ENCODE assay signal across 3 fruit fly cellular contexts in genomic region chr3R:13065180-13065757, dm6.
TF ChIP-seq lines count a peak whose summit lies in the region.

No protein-coding gene starts in this region.

- TF ChIP-seq CTCF in whole organism, embryonic (GFP tag; optimal IDR thresholded peaks at IDR 0.05; lab: Kevin White, UChicago), result no peak

TF ChIP-seq in whole organism, 6 proteins besides CTCF, POLR2A, EP300 and RAD21:
- peak in 1 of 2 experiments; percentile 55 for TF ChIP-seq EcR (GFP tag; optimal IDR thresholded peaks at IDR 0.05; lab: Kevin White, UChicago)
- TF ChIP-seq Dll (optimal IDR thresholded peaks at IDR 0.05; lab: Kevin White, UChicago), result peak; percentile 15
- TF ChIP-seq CG8478 (optimal IDR thresholded peaks at IDR 0.05; lab: Kevin White, UChicago), result no peak

TF ChIP-seq in whole organism, embryonic, 481 proteins besides CTCF, POLR2A, EP300 and RAD21 (continues in another document):
- no peak for TF ChIP-seq CG15073 (GFP tag; optimal IDR thresholded peaks at IDR 0.05; lab: Kevin White, UChicago)
- TF ChIP-seq CG2129 (GFP tag; IDR thresholded peaks at IDR 0.05; lab: Robert Waterston, UW; ENCODE audit: partially characterized antibody), result no peak
- TF ChIP-seq CG12104 (GFP tag; optimal IDR thresholded peaks at IDR 0.05; lab: Kevin White, UChicago), result no peak
- TF ChIP-seq Lpt (GFP tag; optimal IDR thresholded peaks at IDR 0.05; lab: Kevin White, UChicago), result no peak
- no peak for TF ChIP-seq ara (GFP tag; IDR thresholded peaks at IDR 0.05; lab: Robert Waterston, UW)
- no peak for TF ChIP-seq sd (tag; optimal IDR thresholded peaks at IDR 0.05; lab: Kevin White, UChicago)
- no peak for TF ChIP-seq CG15696 (tag; optimal IDR thresholded peaks at IDR 0.05; lab: Kevin White, UChicago)
- TF ChIP-seq CG8478 (optimal IDR thresholded peaks at IDR 0.05; lab: Kevin White, UChicago), result peak; percentile 71
- peak; percentile 10 for TF ChIP-seq pros (GFP tag; optimal IDR thresholded peaks at IDR 0.05; lab: Kevin White, UChicago)
- TF ChIP-seq dm (GFP tag; optimal IDR thresholded peaks at IDR 0.05; lab: Kevin White, UChicago), result no peak
- TF ChIP-seq cas (GFP tag; IDR thresholded peaks at IDR 0.05; lab: Robert Waterston, UW), result no peak
- TF ChIP-seq seq (GFP tag; IDR thresholded peaks at IDR 0.05; lab: Robert Waterston, UW), result peak; percentile 30; the same call in 1 of the 2 replicates
- no peak for TF ChIP-seq CG1832 (GFP tag; optimal IDR thresholded peaks at IDR 0.05; lab: Kevin White, UChicago)
- no peak for TF ChIP-seq CG10209 (GFP tag; optimal IDR thresholded peaks at IDR 0.05; lab: Kevin White, UChicago)
- TF ChIP-seq cg (GFP tag; optimal IDR thresholded peaks at IDR 0.05; lab: Kevin White, UChicago), result peak; percentile 95
- TF ChIP-seq phol (tag; optimal IDR thresholded peaks at IDR 0.05; lab: Kevin White, UChicago), result peak; percentile 27
- TF ChIP-seq ci (GFP tag; IDR thresholded peaks at IDR 0.05; lab: Robert Waterston, UW), result peak; percentile 24; the same call in 1 of the 3 replicates
- no peak for TF ChIP-seq MESR4 (GFP tag; optimal IDR thresholded peaks at IDR 0.05; lab: Kevin White, UChicago)
- no peak for TF ChIP-seq Oli (tag; optimal IDR thresholded peaks at IDR 0.05; lab: Kevin White, UChicago)
- TF ChIP-seq CG3065 (GFP tag; optimal IDR thresholded peaks at IDR 0.05; lab: Kevin White, UChicago), result no peak
- TF ChIP-seq CG17385 (GFP tag; optimal IDR thresholded peaks at IDR 0.05; lab: Kevin White, UChicago), result peak; percentile 29
- TF ChIP-seq CG4282 (GFP tag; optimal IDR thresholded peaks at IDR 0.05; lab: Kevin White, UChicago), result peak; percentile 90
- TF ChIP-seq oc (tag; optimal IDR thresholded peaks at IDR 0.05; lab: Kevin White, UChicago), result peak; percentile 43
- peak; percentile 26; the same call in 1 of the 3 replicates for TF ChIP-seq CG14860 (GFP tag; IDR thresholded peaks at IDR 0.05; lab: Robert Waterston, UW; ENCODE audit: partially characterized antibody)
- TF ChIP-seq CG8089 (GFP tag; optimal IDR thresholded peaks at IDR 0.05; lab: Kevin White, UChicago), result no peak
- TF ChIP-seq zf30C (GFP tag; optimal IDR thresholded peaks at IDR 0.05; lab: Kevin White, UChicago), result peak; percentile 14
- no peak for TF ChIP-seq insv (GFP tag; optimal IDR thresholded peaks at IDR 0.05; lab: Kevin White, UChicago)
- peak; percentile 56 for TF ChIP-seq CG15479 (GFP tag; optimal IDR thresholded peaks at IDR 0.05; lab: Kevin White, UChicago)
- peak; percentile 69 for TF ChIP-seq D (optimal IDR thresholded peaks at IDR 0.05; lab: Kevin White, UChicago)
- TF ChIP-seq D (GFP tag; optimal IDR thresholded peaks at IDR 0.05; lab: Kevin White, UChicago), result no peak
- peak; percentile 92 for TF ChIP-seq Nf-YC (tag; optimal IDR thresholded peaks at IDR 0.05; lab: Kevin White, UChicago)
- peak; percentile 15 for TF ChIP-seq Jarid2 (GFP tag; optimal IDR thresholded peaks at IDR 0.05; lab: Kevin White, UChicago)
- no peak for TF ChIP-seq pzg (GFP tag; optimal IDR thresholded peaks at IDR 0.05; lab: Kevin White, UChicago)
- no peak for TF ChIP-seq Camta (GFP tag; optimal IDR thresholded peaks at IDR 0.05; lab: Kevin White, UChicago)
- peak; percentile 56; the same call in 1 of the 3 replicates for TF ChIP-seq z (GFP tag; IDR thresholded peaks at IDR 0.05; lab: Robert Waterston, UW)
- TF ChIP-seq Mrtf (GFP tag; IDR thresholded peaks at IDR 0.05; lab: Robert Waterston, UW), result 0 out of 3 replicates have a peak, but pooled peaks have one; percentile 27
- peak; percentile 77 for TF ChIP-seq kni (GFP tag; optimal IDR thresholded peaks at IDR 0.05; lab: Kevin White, UChicago)
- TF ChIP-seq CG6791 (GFP tag; IDR thresholded peaks at IDR 0.05; lab: Robert Waterston, UW; ENCODE audit: partially characterized antibody), result 0 out of 3 replicates have a peak, but pooled peaks have one; percentile 39
- no peak for TF ChIP-seq CG4328 (GFP tag; optimal IDR thresholded peaks at IDR 0.05; lab: Kevin White, UChicago)
- no peak for TF ChIP-seq CG1647 (GFP tag; optimal IDR thresholded peaks at IDR 0.05; lab: Kevin White, UChicago)
- TF ChIP-seq CoRest (tag; optimal IDR thresholded peaks at IDR 0.05; lab: Kevin White, UChicago), result peak; percentile 25
- TF ChIP-seq tll (GFP tag; optimal IDR thresholded peaks at IDR 0.05; lab: Kevin White, UChicago), result peak in 1 of 2 experiments; percentile 52
- TF ChIP-seq Asciz (GFP tag; optimal IDR thresholded peaks at IDR 0.05; lab: Kevin White, UChicago), result no peak

TF ChIP-seq in whole organism, prepupa, 60 proteins besides CTCF, POLR2A, EP300 and RAD21:
- no peak for TF ChIP-seq Blimp-1 (GFP tag; optimal IDR thresholded peaks at IDR 0.05; lab: Kevin White, UChicago)
- TF ChIP-seq fkh (GFP tag; optimal IDR thresholded peaks at IDR 0.05; lab: Kevin White, UChicago), result peak; percentile 21
TF ChIP-seq in whole organism, prepupa: peak in this region for 1.
